Worm (Caenorhabditis elegans) whole organism, L1 larva: ENCODE results near the gene gldi-7.
A peak's percentile ranks its signal among the peaks of the same experiment; 100 is the strongest.

Experiments
- C04F5.9 ChIP-seq: sonication (generic microtip); optimal IDR thresholded peaks from 2 replicates; lab custom pipeline; 2016; ENCODE audit warnings: missing genetic modification characterization, missing compliant biosample characterization
- C16A3.4 ChIP-seq: fragments of 150-350 bp; optimal IDR thresholded peaks from 2 replicates; lab custom pipeline; 2014; ENCODE audit warnings: missing biosample characterization, missing genetic modification characterization
- Y116A8C.19 ChIP-seq: sonication (generic microtip); optimal IDR thresholded peaks from 2 replicates; lab custom pipeline; 2016; ENCODE audit warnings: missing compliant biosample characterization, missing genetic modification characterization, borderline replicate concordance
- alr-1 ChIP-seq: fragments of 200-800 bp; sonication (Bioruptor generic); optimal IDR thresholded peaks from 2 replicates; lab custom pipeline; 2018; ENCODE audit warnings: borderline replicate concordance, mild to moderate bottlenecking, missing genetic modification characterization, missing compliant biosample characterization
- aly-2 ChIP-seq: fragments of 150-350 bp; optimal IDR thresholded peaks from 2 replicates; lab custom pipeline; 2014; ENCODE audit warnings: missing biosample characterization, missing genetic modification characterization
- blmp-1 ChIP-seq: fragments of 150-350 bp; optimal IDR thresholded peaks from 2 replicates; lab custom pipeline; 2014; ENCODE audit warnings: missing biosample characterization, missing genetic modification characterization
- ceh-82 ChIP-seq, 3 experiments: fragments of 150-350 bp in 1 of 3; sonication (generic microtip) in 2 of 3; optimal IDR thresholded peaks; 2 replicates each; lab custom pipeline; 2014 to 2017; ENCODE audit warnings: missing biosample characterization in 3 of 3, missing genetic modification characterization in 3 of 3
- ceh-88 ChIP-seq: fragments of 200-800 bp; sonication (Bioruptor generic); IDR thresholded peaks from 2 replicates; pipeline ENCODE4 v1.3.6; 2022; ENCODE audit warnings: missing genetic modification characterization, missing compliant biosample characterization
- ceh-90 ChIP-seq: sonication (generic microtip); optimal IDR thresholded peaks from 2 replicates; lab custom pipeline; 2016; ENCODE audit warnings: missing genetic modification characterization, missing compliant biosample characterization
- dpl-1 ChIP-seq, 3 experiments: fragments of 150-350 bp in 2 of 3; sonication (generic microtip) in 1 of 3; optimal IDR thresholded peaks; 2 replicates each; lab custom pipeline; 2014 to 2017; ENCODE audit warnings: missing biosample characterization in 3 of 3, missing genetic modification characterization in 3 of 3, missing genetic modification reagents in 3 of 3
- dsc-1 ChIP-seq: sonication (generic microtip); optimal IDR thresholded peaks from 2 replicates; lab custom pipeline; 2016; ENCODE audit warnings: mild to moderate bottlenecking, missing genetic modification characterization, missing compliant biosample characterization
- efl-3 ChIP-seq: fragments of 200-800 bp; sonication (Bioruptor generic); optimal IDR thresholded peaks from 2 replicates; lab custom pipeline; 2018; ENCODE audit warnings: mild to moderate bottlenecking, missing genetic modification characterization, missing compliant biosample characterization
- egl-13 ChIP-seq: sonication (generic microtip); optimal IDR thresholded peaks from 2 replicates; lab custom pipeline; 2016; ENCODE audit warnings: missing genotype, missing genetic modification reagents, missing genetic modification characterization, missing compliant biosample characterization
- elt-2 ChIP-seq: sonication (generic microtip); optimal IDR thresholded peaks from 2 replicates; lab custom pipeline; 2016; ENCODE audit warnings: missing genetic modification characterization, mild to moderate bottlenecking, inconsistent platforms, missing compliant biosample characterization, missing genetic modification reagents
- elt-3 ChIP-seq, 6 experiments: fragments of 150-350 bp in 1 of 6; sonication (generic microtip); optimal IDR thresholded peaks; 2 replicates each; lab custom pipeline; 2017 to 2018; ENCODE audit warnings: missing biosample characterization in 6 of 6, missing genetic modification characterization in 6 of 6, inconsistent platforms in 1 of 6
- ets-5 ChIP-seq: fragments of 200-800 bp; sonication (Bioruptor generic); IDR thresholded peaks from 2 replicates; pipeline ENCODE4 v1.3.6; 2022; ENCODE audit warnings: missing genetic modification characterization, missing compliant biosample characterization
- fkh-4 ChIP-seq: sonication (generic microtip); optimal IDR thresholded peaks from 2 replicates; lab custom pipeline; 2016; ENCODE audit warnings: missing compliant biosample characterization, missing genetic modification characterization, borderline replicate concordance
- fkh-8 ChIP-seq: sonication (generic microtip); optimal IDR thresholded peaks from 2 replicates; lab custom pipeline; 2016; ENCODE audit warnings: mild to moderate bottlenecking, missing genetic modification characterization, missing compliant biosample characterization
- fos-1 ChIP-seq: fragments of 150-350 bp; optimal IDR thresholded peaks from 2 replicates; lab custom pipeline; 2014; ENCODE audit warnings: missing biosample characterization, missing genetic modification characterization
- hpl-2 ChIP-seq: fragments of 150-350 bp; optimal IDR thresholded peaks from 2 replicates; lab custom pipeline; 2014; ENCODE audit warnings: missing biosample characterization, missing genetic modification reagents, missing genetic modification characterization
- irx-1 ChIP-seq: sonication (generic microtip); optimal IDR thresholded peaks from 2 replicates; lab custom pipeline; 2016; ENCODE audit warnings: missing genetic modification characterization, missing compliant biosample characterization
- jun-1 ChIP-seq: fragments of 150-350 bp; optimal IDR thresholded peaks from 2 replicates; lab custom pipeline; 2014; ENCODE audit warnings: missing biosample characterization, missing genetic modification reagents, missing genetic modification characterization
- lin-13 ChIP-seq: fragments of 150-350 bp; optimal IDR thresholded peaks from 2 replicates; lab custom pipeline; 2014; ENCODE audit warnings: missing biosample characterization, missing genetic modification reagents, missing genetic modification characterization
- lin-14 ChIP-seq: fragments of 200-800 bp; sonication (Bioruptor generic); optimal IDR thresholded peaks from 2 replicates; lab custom pipeline; 2018; ENCODE audit warnings: mild to moderate bottlenecking, missing genetic modification characterization, moderate library complexity, missing compliant biosample characterization
- lsy-2 ChIP-seq, 2 experiments: fragments of 150-350 bp; optimal IDR thresholded peaks; 2 replicates each; lab custom pipeline; 2014; ENCODE audit warnings: missing biosample characterization in 2 of 2, missing genetic modification characterization in 2 of 2
- mab-9 ChIP-seq: fragments of 200-800 bp; sonication (Bioruptor generic); IDR thresholded peaks from 2 replicates; pipeline ENCODE4 v1.3.6; 2022; ENCODE audit warnings: missing genetic modification reagents, missing genetic modification characterization, missing compliant biosample characterization
- mdl-1 ChIP-seq, 2 experiments: fragments of 150-350 bp; optimal IDR thresholded peaks; 2 replicates each; lab custom pipeline; 2014 to 2017; ENCODE audit warnings: missing biosample characterization in 2 of 2, missing genetic modification characterization in 2 of 2, inconsistent platforms in 1 of 2
- mef-2 ChIP-seq: fragments of 150-350 bp; optimal IDR thresholded peaks from 2 replicates; lab custom pipeline; 2014; ENCODE audit warnings: missing biosample characterization, missing genetic modification characterization
- mep-1 ChIP-seq: fragments of 150-350 bp; optimal IDR thresholded peaks from 2 replicates; lab custom pipeline; 2014; ENCODE audit warnings: missing biosample characterization, missing genetic modification characterization
- nhr-19 ChIP-seq: fragments of 200-800 bp; sonication (Bioruptor generic); conservative IDR thresholded peaks from 2 replicates; pipeline ENCODE4 v1.3.6; 2022; ENCODE audit warnings: missing genetic modification characterization, missing compliant biosample characterization
- nhr-20 ChIP-seq: sonication (generic microtip); optimal IDR thresholded peaks from 2 replicates; lab custom pipeline; 2016; ENCODE audit warnings: mild to moderate bottlenecking, missing genetic modification characterization, missing compliant biosample characterization
- nhr-47 ChIP-seq: sonication (generic microtip); optimal IDR thresholded peaks from 2 replicates; lab custom pipeline; 2016; ENCODE audit warnings: mild to moderate bottlenecking, missing genetic modification characterization, moderate library complexity, missing compliant biosample characterization
- nhr-71 ChIP-seq: sonication (generic microtip); optimal IDR thresholded peaks from 2 replicates; lab custom pipeline; 2016; ENCODE audit warnings: mild to moderate bottlenecking, missing genetic modification characterization, moderate library complexity, missing compliant biosample characterization
- nhr-76 ChIP-seq: sonication (generic microtip); optimal IDR thresholded peaks from 2 replicates; lab custom pipeline; 2017; ENCODE audit warnings: missing biosample characterization, missing genetic modification characterization
- nhr-85 ChIP-seq: sonication (generic microtip); peaks from one replicate; lab custom pipeline; 2016; ENCODE audit warnings: missing genetic modification characterization, inconsistent platforms, missing compliant biosample characterization
- pqm-1 ChIP-seq: sonication (generic microtip); optimal IDR thresholded peaks from 3 replicates; lab custom pipeline; 2017; ENCODE audit warnings: missing biosample characterization, missing genetic modification characterization
- rnt-1 ChIP-seq: sonication (generic microtip); optimal IDR thresholded peaks from 2 replicates; lab custom pipeline; 2016; ENCODE audit warnings: mild to moderate bottlenecking, missing genetic modification characterization, moderate library complexity, missing compliant biosample characterization
- skn-1 ChIP-seq: fragments of 150-350 bp; optimal IDR thresholded peaks from 2 replicates; lab custom pipeline; 2014; ENCODE audit warnings: missing biosample characterization, missing genetic modification characterization
- snu-23 ChIP-seq: sonication (generic microtip); optimal IDR thresholded peaks from 2 replicates; lab custom pipeline; 2016; ENCODE audit warnings: missing genetic modification characterization, missing compliant biosample characterization
- sox-4 ChIP-seq: sonication (generic microtip); optimal IDR thresholded peaks from 2 replicates; lab custom pipeline; 2016; ENCODE audit warnings: missing genetic modification characterization, missing compliant biosample characterization
- sptf-1 ChIP-seq: fragments of 150-350 bp; optimal IDR thresholded peaks from 2 replicates; lab custom pipeline; 2014; ENCODE audit warnings: missing biosample characterization, missing genetic modification characterization
- sup-37 ChIP-seq: fragments of 200-800 bp; sonication (Bioruptor generic); optimal IDR thresholded peaks from 2 replicates; lab custom pipeline; 2018; ENCODE audit warnings: mild to moderate bottlenecking, missing genetic modification characterization, missing compliant biosample characterization
- swsn-7 ChIP-seq: sonication (generic microtip); optimal IDR thresholded peaks from 2 replicates; lab custom pipeline; 2016; ENCODE audit warnings: missing genetic modification characterization, missing compliant biosample characterization
- tlp-1 ChIP-seq: fragments of 150-350 bp; optimal IDR thresholded peaks from 2 replicates; lab custom pipeline; 2014; ENCODE audit warnings: missing biosample characterization, missing genetic modification characterization
- unc-86 ChIP-seq: sonication (generic microtip); optimal IDR thresholded peaks from 2 replicates; lab custom pipeline; 2016; ENCODE audit warnings: missing genetic modification characterization, missing compliant biosample characterization
- vab-15 ChIP-seq: sonication (generic microtip); optimal IDR thresholded peaks from 2 replicates; lab custom pipeline; 2017; ENCODE audit warnings: missing genotype, mild to moderate bottlenecking, missing genetic modification characterization, missing compliant biosample characterization
- xbp-1 ChIP-seq: sonication (generic microtip); optimal IDR thresholded peaks from 2 replicates; lab custom pipeline; 2016; ENCODE audit warnings: missing genetic modification characterization, missing compliant biosample characterization
- zag-1 ChIP-seq: fragments of 150-350 bp; optimal IDR thresholded peaks from 2 replicates; lab custom pipeline; 2014; ENCODE audit warnings: missing biosample characterization, missing genetic modification characterization
- zip-4 ChIP-seq: fragments of 200-800 bp; sonication (Bioruptor generic); optimal IDR thresholded peaks from 2 replicates; lab custom pipeline; 2018; ENCODE audit warnings: mild to moderate bottlenecking, missing genetic modification characterization, moderate library complexity, missing compliant biosample characterization
- ztf-11 ChIP-seq, 2 experiments: sonication (generic microtip); optimal IDR thresholded peaks; 2 replicates each; lab custom pipeline; 2016 to 2017; ENCODE audit warnings: missing genetic modification characterization in 2 of 2, missing biosample characterization in 1 of 2, missing compliant biosample characterization in 1 of 2
- ztf-4 ChIP-seq: fragments of 150-350 bp; optimal IDR thresholded peaks from 2 replicates; lab custom pipeline; 2014; ENCODE audit warnings: missing biosample characterization, missing genetic modification characterization

gldi-7 gene

DNA sequence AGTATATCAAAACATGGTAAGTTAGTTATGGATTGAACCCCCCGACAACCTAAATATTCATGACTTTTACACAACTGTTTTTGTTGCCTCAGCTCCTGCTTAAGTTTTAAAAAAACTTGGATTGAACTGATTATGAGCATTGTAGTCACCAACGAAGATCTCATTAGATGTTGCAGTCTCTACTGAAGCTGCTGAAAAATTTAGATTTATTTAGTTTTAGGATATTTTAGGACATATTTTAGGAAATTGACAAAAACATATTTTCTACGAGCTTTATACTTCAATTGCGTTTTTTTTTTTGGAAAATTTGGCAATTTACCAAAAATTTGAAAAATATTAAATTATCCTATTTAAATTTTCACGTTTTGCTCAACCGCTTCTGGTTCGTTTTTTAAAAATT is 31.0 kb upstream of the gldi-7 start, which contains the start of gene F54C9.14:
Gene F54C9.14, plus strand, starts transcription at position 301 of the 400 bp plus-strand sequence.
- TF ChIP-seq nhr-85 (tag; lab: Kevin White, UChicago) (peak; percentile 25), nhr-20 (no peak)

DNA sequence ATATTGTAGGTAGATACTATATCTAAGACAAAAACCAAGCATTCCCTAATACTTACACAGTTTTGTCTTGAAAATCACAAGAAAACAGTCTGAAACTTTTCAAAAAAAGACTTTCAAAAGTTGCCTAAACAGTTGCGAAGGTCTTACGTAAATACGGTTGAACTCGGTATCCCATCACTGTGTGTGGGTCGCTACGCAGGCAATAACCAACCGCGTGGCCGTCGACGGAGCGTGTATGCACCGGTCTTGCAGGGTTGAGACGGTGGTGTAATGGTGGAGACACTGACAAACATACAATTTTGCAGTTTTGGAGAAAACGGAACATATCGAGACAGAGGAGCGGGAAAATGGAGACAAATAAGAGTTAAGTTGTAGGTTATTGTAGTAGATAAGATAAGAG is 30.2 kb upstream of the gldi-7 start, which contains the start of gene iff-2:
Gene iff-2, minus strand, starts transcription at position 141 of the 400 bp plus-strand sequence.
- TF ChIP-seq nhr-76 (tag; lab: Kevin White, UChicago): peak; percentile 86
- TF ChIP-seq ceh-90: peak; percentile 9
- peak; percentile 77 for TF ChIP-seq efl-3 (GFP tag; lab: Kevin White, UChicago)
- TF ChIP-seq lsy-2 (tag; optimal IDR thresholded peaks at IDR 0.05; lab: Kevin White, UChicago): peak; percentile 98
- peak; percentile 99 for TF ChIP-seq vab-15
- TF ChIP-seq blmp-1 (tag; lab: Kevin White, UChicago): peak; percentile 97
- peak; percentile 100 for TF ChIP-seq lin-14 (GFP tag; lab: Kevin White, UChicago)
- TF ChIP-seq rnt-1 (tag; lab: Kevin White, UChicago): peak; percentile 98
- TF ChIP-seq aly-2 (tag; lab: Kevin White, UChicago): peak; percentile 93
- TF ChIP-seq nhr-47 (tag; lab: Kevin White, UChicago): peak; percentile 99
- peak; percentile 100 for TF ChIP-seq fkh-8 (tag; lab: Kevin White, UChicago)
- peak; percentile 99 for TF ChIP-seq mep-1
- peak; percentile 99 for TF ChIP-seq xbp-1
- TF ChIP-seq nhr-85 (tag; lab: Kevin White, UChicago): peak; percentile 100
- TF ChIP-seq C04F5.9 (tag; lab: Kevin White, UChicago): peak; percentile 98
- TF ChIP-seq lin-13 (GFP tag; lab: Kevin White, UChicago): peak; percentile 100
- TF ChIP-seq sox-4 (tag; lab: Kevin White, UChicago): peak; percentile 95
- TF ChIP-seq elt-2 (tag; lab: Kevin White, UChicago): peak; percentile 94
- peak in 1 of 2 experiments; percentile 96 for TF ChIP-seq ztf-11 (tag; optimal IDR thresholded peaks at IDR 0.05; lab: Kevin White, UChicago)
- no peak for TF ChIP-seq Y116A8C.19
- peak; percentile 100 for TF ChIP-seq nhr-71 (tag; lab: Kevin White, UChicago)
- peak; percentile 69 for TF ChIP-seq zag-1 (tag; lab: Kevin White, UChicago)
- TF ChIP-seq mab-9 (GFP tag; lab: Robert Waterston, UW): peak; percentile 92
- peak; percentile 98 for TF ChIP-seq skn-1 (tag; lab: Kevin White, UChicago)
- peak; percentile 54 for TF ChIP-seq pqm-1
- peak; percentile 97 for TF ChIP-seq fos-1 (tag; lab: Kevin White, UChicago)
- peak; percentile 98 for TF ChIP-seq egl-13 (tag; lab: Kevin White, UChicago)
- TF ChIP-seq mef-2 (tag; lab: Kevin White, UChicago): peak; percentile 97
- no peak for TF ChIP-seq tlp-1 (tag; lab: Kevin White, UChicago)
- peak; percentile 99 for TF ChIP-seq unc-86
- TF ChIP-seq irx-1 (tag; lab: Kevin White, UChicago): peak; percentile 96
- peak; percentile 99 for TF ChIP-seq nhr-19
- TF ChIP-seq mdl-1 (tag; optimal IDR thresholded peaks at IDR 0.05; lab: Kevin White, UChicago): peak; percentile 90 to 100
- TF ChIP-seq ets-5 (GFP tag; lab: Robert Waterston, UW): 0 out of 2 replicates have a peak, but pooled peaks have one; percentile 14
- peak; percentile 99 for TF ChIP-seq hpl-2 (GFP tag; lab: Kevin White, UChicago)
- peak; percentile 94 to 97 (median 95) for TF ChIP-seq dpl-1 (GFP tag; optimal IDR thresholded peaks at IDR 0.05; lab: Kevin White, UChicago)
- peak; percentile 94 for TF ChIP-seq sup-37
- peak; percentile 91 for TF ChIP-seq zip-4 (GFP tag; lab: Kevin White, UChicago)
- TF ChIP-seq ceh-82 (tag; optimal IDR thresholded peaks at IDR 0.05; lab: Kevin White, UChicago): peak; percentile 99
- peak; percentile 99 for TF ChIP-seq jun-1
- TF ChIP-seq dsc-1 (tag; lab: Kevin White, UChicago): peak; percentile 99
- TF ChIP-seq ceh-88: peak; percentile 97
- peak; percentile 100 for TF ChIP-seq C16A3.4 (tag; lab: Kevin White, UChicago)
- TF ChIP-seq fkh-4 (tag; lab: Kevin White, UChicago): peak; percentile 71
- peak; percentile 100 for TF ChIP-seq elt-3 (tag; optimal IDR thresholded peaks at IDR 0.05; lab: Kevin White, UChicago)
- TF ChIP-seq ztf-4 (tag; lab: Kevin White, UChicago): peak; percentile 99
- no peak for TF ChIP-seq sptf-1 (tag; lab: Kevin White, UChicago)
- TF ChIP-seq alr-1 (tag; lab: Kevin White, UChicago): no peak
- TF ChIP-seq swsn-7 (tag; lab: Kevin White, UChicago): peak; percentile 99
- TF ChIP-seq snu-23 (GFP tag; lab: Kevin White, UChicago): peak; percentile 100
